Worm (Caenorhabditis elegans) whole organism, late embryonic: ENCODE results near the gene F58B3.4.
A peak's percentile ranks its signal among the peaks of the same experiment; 100 is the strongest.

Source experiments
- F13H6.1 ChIP-seq: sonication (generic microtip); optimal IDR thresholded peaks from 2 replicates; lab custom pipeline; 2016; ENCODE audit warnings: missing genetic modification characterization, missing compliant biosample characterization
- Y22D7AL.16 ChIP-seq: sonication (generic microtip); optimal IDR thresholded peaks from 2 replicates; lab custom pipeline; 2016; ENCODE audit warnings: missing genetic modification characterization, missing compliant biosample characterization
- ahr-1 ChIP-seq: sonication (generic microtip); optimal IDR thresholded peaks from 2 replicates; lab custom pipeline; 2016; ENCODE audit warnings: missing genetic modification characterization, missing compliant biosample characterization
- ama-1 ChIP-seq: fragments of 150-350 bp; optimal IDR thresholded peaks from 2 replicates; lab custom pipeline; 2014
- ceh-2 ChIP-seq: sonication (generic microtip); optimal IDR thresholded peaks from 2 replicates; lab custom pipeline; 2016; ENCODE audit warnings: missing genotype, missing genetic modification characterization, missing compliant biosample characterization
- ceh-45 ChIP-seq: fragments of 200-800 bp; sonication (Bioruptor generic); IDR thresholded peaks from 2 replicates; pipeline ENCODE4 v1.3.6; 2022; ENCODE audit warnings: missing genetic modification reagents, missing genetic modification characterization, missing compliant biosample characterization
- ceh-6 ChIP-seq: fragments of 200-800 bp; sonication (Bioruptor generic); optimal IDR thresholded peaks from 2 replicates; lab custom pipeline; 2018; ENCODE audit warnings: mild to moderate bottlenecking, missing genetic modification characterization, missing compliant biosample characterization
- ceh-9 ChIP-seq: sonication (generic microtip); optimal IDR thresholded peaks from 2 replicates; lab custom pipeline; 2016; ENCODE audit warnings: mild to moderate bottlenecking, missing genetic modification characterization, inconsistent platforms, missing compliant biosample characterization
- dmd-4 ChIP-seq: sonication (generic microtip); optimal IDR thresholded peaks from 2 replicates; lab custom pipeline; 2016; ENCODE audit warnings: borderline replicate concordance, missing genetic modification characterization, missing compliant biosample characterization
- dve-1 ChIP-seq: sonication (generic microtip); optimal IDR thresholded peaks from 2 replicates; lab custom pipeline; 2017; ENCODE audit warnings: antibody characterized with exemption, mild to moderate bottlenecking, missing genetic modification characterization, missing compliant biosample characterization
- elt-2 ChIP-seq: sonication (generic microtip); optimal IDR thresholded peaks from 2 replicates; lab custom pipeline; 2016; ENCODE audit warnings: missing genetic modification reagents, missing genetic modification characterization, missing compliant biosample characterization
- elt-4 ChIP-seq: sonication (generic microtip); optimal IDR thresholded peaks from 2 replicates; lab custom pipeline; 2016; ENCODE audit warnings: missing genetic modification characterization, missing compliant biosample characterization
- ets-4 ChIP-seq: sonication (generic microtip); optimal IDR thresholded peaks from 2 replicates; lab custom pipeline; 2016; ENCODE audit warnings: missing genetic modification characterization, missing compliant biosample characterization
- fax-1 ChIP-seq: sonication (generic microtip); optimal IDR thresholded peaks from 2 replicates; lab custom pipeline; 2016; ENCODE audit warnings: missing genotype, missing genetic modification characterization, missing compliant biosample characterization
- fkh-6 ChIP-seq: sonication (generic microtip); optimal IDR thresholded peaks from 2 replicates; lab custom pipeline; 2016; ENCODE audit warnings: missing genetic modification characterization, missing compliant biosample characterization
- gmeb-2 ChIP-seq: sonication (generic microtip); optimal IDR thresholded peaks from 2 replicates; lab custom pipeline; 2016; ENCODE audit warnings: missing genetic modification characterization, inconsistent platforms, missing compliant biosample characterization
- hlh-13 ChIP-seq: fragments of 200-800 bp; sonication (Bioruptor generic); optimal IDR thresholded peaks from 2 replicates; lab custom pipeline; 2018; ENCODE audit warnings: mild to moderate bottlenecking, missing genetic modification characterization, missing compliant biosample characterization
- hlh-15 ChIP-seq: sonication (generic microtip); optimal IDR thresholded peaks from 2 replicates; lab custom pipeline; 2016; ENCODE audit warnings: missing genetic modification characterization, missing compliant biosample characterization
- hlh-6 ChIP-seq: sonication (generic microtip); optimal IDR thresholded peaks from 2 replicates; lab custom pipeline; 2016; ENCODE audit warnings: missing genotype, missing genetic modification characterization, missing compliant biosample characterization
- hlh-8 ChIP-seq: sonication (generic microtip); optimal IDR thresholded peaks from 2 replicates; lab custom pipeline; 2016; ENCODE audit warnings: missing genotype, missing genetic modification characterization, missing compliant biosample characterization
- lim-6 ChIP-seq: sonication (generic microtip); optimal IDR thresholded peaks from 2 replicates; lab custom pipeline; 2016; ENCODE audit warnings: missing genetic modification characterization, missing compliant biosample characterization
- mec-3 ChIP-seq: sonication (generic microtip); optimal IDR thresholded peaks from 2 replicates; lab custom pipeline; 2016; ENCODE audit warnings: borderline replicate concordance, missing genetic modification characterization, missing compliant biosample characterization
- nfya-1 ChIP-seq: sonication (generic microtip); optimal IDR thresholded peaks from 2 replicates; lab custom pipeline; 2017; ENCODE audit warnings: missing genetic modification characterization, mild to moderate bottlenecking, missing compliant biosample characterization, antibody characterized with exemption, moderate library complexity
- odd-2 ChIP-seq: sonication (generic microtip); optimal IDR thresholded peaks from 2 replicates; lab custom pipeline; 2017; ENCODE audit warnings: antibody characterized with exemption, mild to moderate bottlenecking, missing genetic modification characterization, missing compliant biosample characterization
- pag-3 ChIP-seq: sonication (generic microtip); optimal IDR thresholded peaks from 2 replicates; lab custom pipeline; 2016; ENCODE audit warnings: missing compliant biosample characterization, missing genetic modification characterization, borderline replicate concordance
- pat-9 ChIP-seq: fragments of 200-800 bp; sonication (Bioruptor generic); optimal IDR thresholded peaks from 2 replicates; lab custom pipeline; 2018; ENCODE audit warnings: mild to moderate bottlenecking, missing genetic modification characterization, moderate library complexity, missing compliant biosample characterization
- pha-2 ChIP-seq: sonication (generic microtip); optimal IDR thresholded peaks from 2 replicates; lab custom pipeline; 2017; ENCODE audit warnings: mild to moderate bottlenecking, missing genetic modification characterization, missing compliant biosample characterization
- pha-4 ChIP-seq: fragments of 150-350 bp; optimal IDR thresholded peaks from 2 replicates; lab custom pipeline; 2018; ENCODE audit warnings: missing biosample characterization, missing genetic modification reagents, missing genetic modification characterization
- pqm-1 ChIP-seq: sonication (generic microtip); optimal IDR thresholded peaks from 2 replicates; lab custom pipeline; 2016; ENCODE audit warnings: missing genetic modification characterization, missing compliant biosample characterization
- pros-1 ChIP-seq: fragments of 150-350 bp; optimal IDR thresholded peaks from 2 replicates; lab custom pipeline; 2014; ENCODE audit warnings: missing biosample characterization, missing genetic modification reagents, missing genetic modification characterization
- sdc-2 ChIP-seq: sonication (generic microtip); optimal IDR thresholded peaks from 2 replicates; lab custom pipeline; 2016; ENCODE audit warnings: missing genotype, missing genetic modification characterization, missing compliant biosample characterization
- sox-2 ChIP-seq: fragments of 200-800 bp; sonication (Bioruptor generic); IDR thresholded peaks from 2 replicates; pipeline ENCODE4 v1.3.6; 2022; ENCODE audit warnings: missing genetic modification reagents, missing genetic modification characterization, missing compliant biosample characterization
- syd-9 ChIP-seq: sonication (generic microtip); optimal IDR thresholded peaks from 2 replicates; lab custom pipeline; 2016; ENCODE audit warnings: mild to moderate bottlenecking, missing genetic modification characterization, moderate library complexity, missing compliant biosample characterization
- tbx-2 ChIP-seq: sonication (generic microtip); optimal IDR thresholded peaks from 2 replicates; lab custom pipeline; 2016; ENCODE audit warnings: missing genetic modification characterization, missing compliant biosample characterization
- unc-42 ChIP-seq: sonication (generic microtip); optimal IDR thresholded peaks from 2 replicates; lab custom pipeline; 2016; ENCODE audit warnings: missing genotype, missing genetic modification characterization, missing compliant biosample characterization
- zip-5 ChIP-seq: sonication (generic microtip); optimal IDR thresholded peaks from 2 replicates; lab custom pipeline; 2016; ENCODE audit warnings: missing genetic modification characterization, missing compliant biosample characterization
- ztf-16 ChIP-seq: sonication (generic microtip); optimal IDR thresholded peaks from 2 replicates; lab custom pipeline; 2017; ENCODE audit warnings: missing genetic modification characterization, missing compliant biosample characterization

Gene F58B3.4

ce11 chrIV:11659794-11660312 lies 28.2 kb upstream of the F58B3.4 start, which contains the start of gene ZK792.1:
TSS of gene ZK792.1 (plus strand) at chrIV:11659844.
- no peak for TF ChIP-seq dve-1
- TF ChIP-seq sox-2 = no peak
- no peak for TF ChIP-seq ceh-9 (tag; lab: Kevin White, UChicago)
- TF ChIP-seq fax-1 (tag; lab: Kevin White, UChicago) = no peak
- no peak for TF ChIP-seq elt-2 (tag; lab: Kevin White, UChicago)
- TF ChIP-seq elt-4 (tag; lab: Kevin White, UChicago) = no peak
- TF ChIP-seq unc-42 = no peak
- no peak for TF ChIP-seq lim-6 (tag; lab: Kevin White, UChicago)
- no peak for TF ChIP-seq pha-2
- TF ChIP-seq sdc-2 (tag; lab: Kevin White, UChicago) = no peak
- no peak for TF ChIP-seq F13H6.1 (tag; lab: Kevin White, UChicago)
- no peak for TF ChIP-seq hlh-13
- TF ChIP-seq pqm-1 (tag; lab: Kevin White, UChicago) = no peak
- no peak for TF ChIP-seq tbx-2 (tag; lab: Kevin White, UChicago)
- TF ChIP-seq mec-3 (tag; lab: Kevin White, UChicago) = no peak
- no peak for TF ChIP-seq pros-1

- TF ChIP-seq odd-2 (tag; lab: Kevin White, UChicago) (no peak), nfya-1 (peak; percentile 12), ztf-16 (tag; lab: Kevin White, UChicago) (no peak), elt-2 (tag; lab: Kevin White, UChicago) (peak; percentile 9), pat-9 (tag; lab: Kevin White, UChicago) (no peak)
Observed at ce11 chrIV:11656144-11656780, 24.6 kb upstream of the F58B3.4 start, which contains the start of gene ZK809.5. TSS of gene ZK809.5 (plus strand) at chrIV:11656730.

ce11 chrIV:11655370-11655769 lies 23.7 kb upstream of the F58B3.4 start, which contains the start of gene ent-1:
TSS of gene ent-1 (minus strand) at chrIV:11655470.
- no peak for TF ChIP-seq dmd-4 (tag; lab: Kevin White, UChicago)
- TF ChIP-seq hlh-15 (tag; lab: Kevin White, UChicago) = no peak
- no peak for TF ChIP-seq ceh-45 (GFP tag; lab: Robert Waterston, UW)
- TF ChIP-seq zip-5 (tag; lab: Kevin White, UChicago) = no peak
- no peak for TF ChIP-seq elt-4 (tag; lab: Kevin White, UChicago)
- TF ChIP-seq gmeb-2 (tag; lab: Kevin White, UChicago) = no peak
- no peak for TF ChIP-seq hlh-6
- TF ChIP-seq hlh-8 (tag; lab: Kevin White, UChicago) = no peak

- TF ChIP-seq pha-2 = no peak
- TF ChIP-seq ama-1 (lab: Kevin White, UChicago) = no peak
- TF ChIP-seq fkh-6 (tag; lab: Kevin White, UChicago) = no peak
- no peak for TF ChIP-seq pag-3
- no peak for TF ChIP-seq elt-2 (tag; lab: Kevin White, UChicago)
- no peak for TF ChIP-seq ceh-6 (GFP tag; lab: Kevin White, UChicago)
- TF ChIP-seq pha-4 (tag; lab: Kevin White, UChicago) = no peak
- TF ChIP-seq dve-1 = no peak
- no peak for TF ChIP-seq ceh-2 (tag; lab: Kevin White, UChicago)
- TF ChIP-seq ets-4 (tag; lab: Kevin White, UChicago) = no peak
- no peak for TF ChIP-seq fax-1 (tag; lab: Kevin White, UChicago)
- TF ChIP-seq ahr-1 (tag; lab: Kevin White, UChicago) = no peak
- no peak for TF ChIP-seq Y22D7AL.16 (tag; lab: Kevin White, UChicago)
- TF ChIP-seq syd-9 (tag; lab: Kevin White, UChicago) = no peak
Observed at ce11 chrIV:11651965-11652453, 20.4 kb upstream of the F58B3.4 start, which contains the start of the genes acl-3 and ndub-6. TSS of gene acl-3 (minus strand) at chrIV:11652023. TSS of gene ndub-6 (plus strand) at chrIV:11652403.
